Worm (Caenorhabditis elegans): ENCODE data around the gene far-2.

far-2 gene

ce11 chrIII:9081763-9082162 is at the start of gene far-2:
TSS of gene far-2 (plus strand) at chrIII:9081828.
- TF ChIP-seq tbx-7 (tag; optimal IDR thresholded peaks at IDR 0.05): no peak
- TF ChIP-seq Y22D7AL.16 (tag; optimal IDR thresholded peaks at IDR 0.05): no peak
- no peak for TF ChIP-seq npax-4 (tag; optimal IDR thresholded peaks at IDR 0.05)
- no peak for TF ChIP-seq unc-3 (GFP tag; conservative IDR thresholded peaks at IDR 0.05)
- TF ChIP-seq unc-3 (tag; optimal IDR thresholded peaks at IDR 0.05): no peak

ce11 chrIII:9034133-9034532 is 47.5 kb upstream of the far-2 start:
- TF ChIP-seq lim-6 (tag; optimal IDR thresholded peaks at IDR 0.05) (no peak), sdc-2 (tag; optimal IDR thresholded peaks at IDR 0.05) (no peak), pha-2 (tag; optimal IDR thresholded peaks at IDR 0.05) (no peak), ceh-2 (tag; optimal IDR thresholded peaks at IDR 0.05) (no peak), rnt-1 (tag; optimal IDR thresholded peaks at IDR 0.05) (no peak), tbx-2 (tag; optimal IDR thresholded peaks at IDR 0.05) (no peak), pag-3 (tag; optimal IDR thresholded peaks at IDR 0.05; ENCODE audit: borderline replicate concordance) (no peak), syd-9 (tag; optimal IDR thresholded peaks at IDR 0.05) (no peak), tbx-7 (tag; optimal IDR thresholded peaks at IDR 0.05) (no peak), elt-2 (tag; optimal IDR thresholded peaks at IDR 0.05) (no peak)

- TF ChIP-seq ceh-19 (GFP tag; optimal IDR thresholded peaks at IDR 0.05) (no peak), ceh-34 (tag; optimal IDR thresholded peaks at IDR 0.05) (no peak), pat-9 (tag; optimal IDR thresholded peaks at IDR 0.05) (no peak), che-1 (tag; optimal IDR thresholded peaks at IDR 0.05) (no peak), F13H6.1 (tag; optimal IDR thresholded peaks at IDR 0.05) (no peak), pax-1 (tag; optimal IDR thresholded peaks at IDR 0.05) (no peak), ahr-1 (tag; optimal IDR thresholded peaks at IDR 0.05) (no peak), hlh-30 (tag; optimal IDR thresholded peaks at IDR 0.05; ENCODE audit: insufficient read depth) (no peak), nhr-11 (tag; optimal IDR thresholded peaks at IDR 0.05) (no peak), pros-1 (tag; optimal IDR thresholded peaks at IDR 0.05) (no peak), hlh-15 (tag; optimal IDR thresholded peaks at IDR 0.05) (no peak), unc-86 (tag; optimal IDR thresholded peaks at IDR 0.05) (no peak), ceh-2 (tag; optimal IDR thresholded peaks at IDR 0.05) (no peak), lim-6 (tag; optimal IDR thresholded peaks at IDR 0.05) (no peak), unc-42 (tag; optimal IDR thresholded peaks at IDR 0.05) (no peak)
Measured at ce11 chrIII:9035037-9035436, 46.6 kb upstream of the far-2 start.

- no peak for TF ChIP-seq zip-5 (tag; optimal IDR thresholded peaks at IDR 0.05)
- no peak for TF ChIP-seq sox-2 (GFP tag; IDR thresholded peaks at IDR 0.05)
- TF ChIP-seq ceh-30 (tag; optimal IDR thresholded peaks at IDR 0.05): no peak
- TF ChIP-seq tbx-2 (tag; optimal IDR thresholded peaks at IDR 0.05): no peak
- TF ChIP-seq T23F11.4 (GFP tag; optimal IDR thresholded peaks at IDR 0.05): no peak
- no peak for TF ChIP-seq ceh-2 (tag; optimal IDR thresholded peaks at IDR 0.05)
- TF ChIP-seq unc-42 (tag; optimal IDR thresholded peaks at IDR 0.05): no peak
- no peak for TF ChIP-seq dve-1 (tag; optimal IDR thresholded peaks at IDR 0.05)
- no peak for TF ChIP-seq dmd-4 (tag; optimal IDR thresholded peaks at IDR 0.05; ENCODE audit: borderline replicate concordance)
- TF ChIP-seq ahr-1 (tag; optimal IDR thresholded peaks at IDR 0.05): no peak
Measured at ce11 chrIII:9037658-9038057, 44.0 kb upstream of the far-2 start, which contains the start of gene R107.9. TSS of gene R107.9 (plus strand) at chrIII:9037958.

ce11 chrIII:9043200-9043599 is 38.4 kb upstream of the far-2 start, which contains the start of gene nac-2:
TSS of gene nac-2 (minus strand) at chrIII:9043300.
- TF ChIP-seq ceh-31 (tag; optimal IDR thresholded peaks at IDR 0.05) (no peak), unc-42 (tag; optimal IDR thresholded peaks at IDR 0.05) (no peak), pag-3 (tag; optimal IDR thresholded peaks at IDR 0.05; ENCODE audit: borderline replicate concordance) (no peak)

ce11 chrIII:9045838-9046237 is 35.8 kb upstream of the far-2 start, which contains the start of gene R107.2:
TSS of gene R107.2 (minus strand) at chrIII:9045938.
- TF ChIP-seq sox-2 (GFP tag; IDR thresholded peaks at IDR 0.05): no peak
- no peak for TF ChIP-seq fkh-10 (GFP tag; optimal IDR thresholded peaks at IDR 0.05)
- no peak for TF ChIP-seq pha-4 (tag; optimal IDR thresholded peaks at IDR 0.05)
- TF ChIP-seq ceh-24 (tag; optimal IDR thresholded peaks at IDR 0.05): no peak
- no peak for TF ChIP-seq pha-2 (tag; optimal IDR thresholded peaks at IDR 0.05)
- no peak for TF ChIP-seq ttx-3 (tag; optimal IDR thresholded peaks at IDR 0.05)
- no peak for TF ChIP-seq ztf-16 (tag; optimal IDR thresholded peaks at IDR 0.05)

Measured in whole organism, late embryonic.